Fruit fly (Drosophila melanogaster): ENCODE results near the gene Pitslre.
A peak's percentile ranks its signal among the peaks of the same experiment; 100 is the strongest.

The Pitslre gene

dm6 chr3L:20784812-20785671, 13.7 kb downstream of the Pitslre start (continued):
- TF ChIP-seq CG2712 (tag; optimal IDR thresholded peaks at IDR 0.05) (peak; percentile 56), bcd (GFP tag; optimal IDR thresholded peaks at IDR 0.05) (peak; percentile 24), yki (optimal IDR thresholded peaks at IDR 0.05) (peak; percentile 72), ftz-f1 (GFP tag; optimal IDR thresholded peaks at IDR 0.05) (peak; percentile 80), otp (GFP tag; IDR thresholded peaks at IDR 0.05) (peak; percentile 53; the same call in 1 of the 3 replicates), Dad (GFP tag; optimal IDR thresholded peaks at IDR 0.05) (no peak), nom (GFP tag; optimal IDR thresholded peaks at IDR 0.05) (peak; percentile 40), CG14441 (GFP tag; IDR thresholded peaks at IDR 0.05) (no peak), CG15269 (tag; optimal IDR thresholded peaks at IDR 0.05) (peak; percentile 55), lilli (GFP tag; optimal IDR thresholded peaks at IDR 0.05) (peak; percentile 23), MBD-R2 (GFP tag; IDR thresholded peaks at IDR 0.05) (0 out of 2 replicates have a peak, but pooled peaks have one; percentile 35), Hsf (GFP tag; optimal IDR thresholded peaks at IDR 0.05) (peak; percentile 16), CrebB (tag; optimal IDR thresholded peaks at IDR 0.05) (no peak), dan (GFP tag; IDR thresholded peaks at IDR 0.05) (no peak), D19B (GFP tag; optimal IDR thresholded peaks at IDR 0.05) (peak; percentile 30), Hr51 (GFP tag; optimal IDR thresholded peaks at IDR 0.05) (peak; percentile 50 to 58), Hmx (GFP tag; optimal IDR thresholded peaks at IDR 0.05) (peak; percentile 2), CG12104 (GFP tag; optimal IDR thresholded peaks at IDR 0.05) (peak; percentile 41), prd (optimal IDR thresholded peaks at IDR 0.05) (no peak), prd (GFP tag; IDR thresholded peaks at IDR 0.05) (peak; percentile 47; the same call in 2 of the 3 replicates), slp2 (GFP tag; optimal IDR thresholded peaks at IDR 0.05) (no peak), Opbp (GFP tag; IDR thresholded peaks at IDR 0.05; ENCODE audit: partially characterized antibody) (peak; percentile 68; the same call in 2 of the 3 replicates), CG9727 (GFP tag; optimal IDR thresholded peaks at IDR 0.05) (peak; percentile 60), nerfin-1 (tag; optimal IDR thresholded peaks at IDR 0.05) (peak; percentile 5), sens (GFP tag) (peak; percentile 63), rib (GFP tag; IDR thresholded peaks at IDR 0.05) (peak; percentile 49; the same call in 1 of the 2 replicates), Adf1 (GFP tag; IDR thresholded peaks at IDR 0.05) (peak; percentile 16; the same call in 1 of the 2 replicates), CG16815 (GFP tag; optimal IDR thresholded peaks at IDR 0.05) (no peak), CG9932 (GFP tag; IDR thresholded peaks at IDR 0.05) (peak; percentile 29), CG3995 (GFP tag; optimal IDR thresholded peaks at IDR 0.05) (peak; percentile 21), Ets65A (GFP tag) (peak; percentile 26), dati (GFP tag; IDR thresholded peaks at IDR 0.05) (no peak), salm (tag; optimal IDR thresholded peaks at IDR 0.05) (peak; percentile 10), CG30020 (tag; optimal IDR thresholded peaks at IDR 0.05) (peak; percentile 19), sob (GFP tag; IDR thresholded peaks at IDR 0.05) (peak; percentile 69), CoRest (tag; optimal IDR thresholded peaks at IDR 0.05) (peak; percentile 63), CG32532 (GFP tag; IDR thresholded peaks at IDR 0.05) (peak; percentile 46; the same call in 1 of the 2 replicates), CG10366 (GFP tag; IDR thresholded peaks at IDR 0.05) (no peak), Lhr (GFP tag; optimal IDR thresholded peaks at IDR 0.05) (no peak), NFAT (GFP tag; IDR thresholded peaks at IDR 0.05) (0 out of 2 replicates have a peak, but pooled peaks have one; percentile 36), cg (GFP tag; optimal IDR thresholded peaks at IDR 0.05) (peak; percentile 62), CG4360 (GFP tag; IDR thresholded peaks at IDR 0.05) (peak; percentile 37; the same call in 1 of the 2 replicates), abd-A (tag; optimal IDR thresholded peaks at IDR 0.05) (no peak), Pdp1 (GFP tag; optimal IDR thresholded peaks at IDR 0.05) (peak; percentile 4 to 65), lola (GFP tag; optimal IDR thresholded peaks at IDR 0.05) (peak in 1 of 3 experiments; percentile 57), Trl (optimal IDR thresholded peaks at IDR 0.05) (peak; percentile 91 to 98), Trl (GFP tag; optimal IDR thresholded peaks at IDR 0.05) (peak; percentile 77), ewg (GFP tag; optimal IDR thresholded peaks at IDR 0.05) (peak; percentile 90), Abd-B (GFP tag; optimal IDR thresholded peaks at IDR 0.05) (peak; percentile 33)

All from whole organism, embryonic.